Fruit fly (Drosophila melanogaster): ENCODE results near the gene mah.
A peak's percentile ranks its signal among the peaks of the same experiment; 100 is the strongest.

Gene mah

DNA sequence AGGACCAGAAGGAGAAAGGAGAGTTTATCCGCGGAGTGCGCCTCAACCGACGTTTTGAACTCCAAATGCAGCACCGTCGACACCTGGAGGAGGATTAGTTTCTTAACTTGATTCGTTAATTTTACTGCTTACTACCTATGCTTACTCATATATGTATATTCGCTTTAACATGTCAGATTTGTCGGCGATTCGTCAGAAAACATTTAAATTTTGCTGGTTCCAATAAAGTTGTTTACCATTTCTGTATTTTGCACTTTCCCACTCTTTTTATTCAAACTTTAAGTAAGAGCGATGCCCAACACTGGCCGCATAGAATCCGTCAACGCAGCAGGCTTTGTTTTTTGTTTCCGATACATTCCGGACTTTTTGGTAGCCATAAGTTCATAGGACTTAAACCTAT, 22.5 kb upstream of the mah start, which contains the start of gene Trf4-2:
TSS of gene Trf4-2 (plus strand) at position 301 of the 400 bp plus-strand sequence.
- no peak for TF ChIP-seq CG3407 (GFP tag; optimal IDR thresholded peaks at IDR 0.05)
- no peak for TF ChIP-seq crp (GFP tag; optimal IDR thresholded peaks at IDR 0.05)
- no peak for TF ChIP-seq ssp (GFP tag; IDR thresholded peaks at IDR 0.05)
- no peak for TF ChIP-seq ATbp (GFP tag; optimal IDR thresholded peaks at IDR 0.05)
- no peak for TF ChIP-seq h (optimal IDR thresholded peaks at IDR 0.05)
- TF ChIP-seq gce (GFP tag; IDR thresholded peaks at IDR 0.05) = no peak
- TF ChIP-seq YL-1 (GFP tag; optimal IDR thresholded peaks at IDR 0.05) = no peak
- no peak for TF ChIP-seq Gug (GFP tag; IDR thresholded peaks at IDR 0.05)
- no peak for TF ChIP-seq cwo (GFP tag; optimal IDR thresholded peaks at IDR 0.05)
- TF ChIP-seq gcm2 (GFP tag; optimal IDR thresholded peaks at IDR 0.05) = no peak
- no peak for TF ChIP-seq CG4328 (GFP tag; optimal IDR thresholded peaks at IDR 0.05)
- no peak for TF ChIP-seq Bgb (GFP tag; IDR thresholded peaks at IDR 0.05; ENCODE audit: partially characterized antibody)
- no peak for TF ChIP-seq CG6813 (GFP tag; optimal IDR thresholded peaks at IDR 0.05)
- TF ChIP-seq gfzf (GFP tag; optimal IDR thresholded peaks at IDR 0.05) = peak; percentile 6
- no peak for TF ChIP-seq CG3163 (GFP tag; optimal IDR thresholded peaks at IDR 0.05)
- TF ChIP-seq CG10267 (tag; optimal IDR thresholded peaks at IDR 0.05) = peak; percentile 13
- peak; percentile 67 for TF ChIP-seq stwl (tag; optimal IDR thresholded peaks at IDR 0.05)
- no peak for TF ChIP-seq jing (GFP tag; optimal IDR thresholded peaks at IDR 0.05)
- no peak for TF ChIP-seq CG6254 (GFP tag; optimal IDR thresholded peaks at IDR 0.05)
- TF ChIP-seq pho (GFP tag; optimal IDR thresholded peaks at IDR 0.05) = no peak
- TF ChIP-seq lola (GFP tag; optimal IDR thresholded peaks at IDR 0.05) = no peak
- TF ChIP-seq Hr3 (GFP tag; optimal IDR thresholded peaks at IDR 0.05) = no peak
- TF ChIP-seq btn (GFP tag; optimal IDR thresholded peaks at IDR 0.05) = no peak

DNA sequence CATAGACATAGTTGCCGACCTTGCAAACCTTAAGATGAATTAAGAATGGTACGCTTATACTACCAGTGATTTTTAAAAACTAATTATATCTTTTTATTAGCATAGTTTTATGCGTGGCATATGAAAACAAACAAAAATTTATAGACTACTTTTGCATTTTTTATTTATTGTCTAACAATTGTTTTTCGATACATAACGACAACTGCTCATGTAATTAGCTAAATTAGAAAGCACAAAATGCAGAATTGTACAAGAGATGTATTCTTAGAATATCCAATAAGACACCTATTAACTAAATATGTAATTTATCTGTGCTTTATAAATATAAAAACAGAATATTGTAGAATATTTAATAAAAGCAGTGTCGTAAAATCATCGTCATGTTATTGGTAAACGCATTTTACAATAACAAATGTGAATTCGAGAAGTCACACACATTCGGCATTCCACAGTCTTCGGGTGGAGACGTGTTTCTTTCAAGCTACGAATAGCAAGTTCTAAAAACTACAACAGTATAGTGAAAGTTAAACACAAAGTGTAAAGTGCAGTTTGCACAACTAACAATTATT, 20.6 kb upstream of the mah start:
- peak; percentile 82 for TF ChIP-seq CG18011 (GFP tag; optimal IDR thresholded peaks at IDR 0.05)
- TF ChIP-seq exex (tag; optimal IDR thresholded peaks at IDR 0.05) = peak; percentile 9
- peak; percentile 43 for TF ChIP-seq CG31441 (GFP tag; IDR thresholded peaks at IDR 0.05)
- TF ChIP-seq CG3995 (GFP tag; optimal IDR thresholded peaks at IDR 0.05) = peak; percentile 94
- TF ChIP-seq Tbp (GFP tag; optimal IDR thresholded peaks at IDR 0.05) = no peak
- TF ChIP-seq Sry-β (GFP tag; optimal IDR thresholded peaks at IDR 0.05) = peak; percentile 45
- no peak for TF ChIP-seq Side (GFP tag; optimal IDR thresholded peaks at IDR 0.05)
- peak; percentile 80 for TF ChIP-seq Vsx1 (GFP tag; optimal IDR thresholded peaks at IDR 0.05)
- no peak for TF ChIP-seq tx (GFP tag; optimal IDR thresholded peaks at IDR 0.05)

dm6 chr3R:24931856-24932255, 15.6 kb upstream of the mah start, which contains the start of gene CG11771:
TSS of gene CG11771 (plus strand) at chr3R:24932010.
- TF ChIP-seq lov (optimal IDR thresholded peaks at IDR 0.05) (no peak), lov (GFP tag; IDR thresholded peaks at IDR 0.05) (0 out of 3 replicates have a peak, but pooled peaks have one; percentile 8), CG4617 (GFP tag; optimal IDR thresholded peaks at IDR 0.05; ENCODE audit: borderline replicate concordance) (peak; percentile 32), CG17186 (GFP tag; optimal IDR thresholded peaks at IDR 0.05) (no peak), CG12104 (GFP tag; optimal IDR thresholded peaks at IDR 0.05) (no peak), CG42726 (GFP tag; IDR thresholded peaks at IDR 0.05; ENCODE audit: partially characterized antibody) (no peak), Hr78 (GFP tag; optimal IDR thresholded peaks at IDR 0.05) (no peak), Med (GFP tag) (peak; percentile 58), CG11398 (GFP tag; optimal IDR thresholded peaks at IDR 0.05) (no peak), MBD-R2 (GFP tag; IDR thresholded peaks at IDR 0.05) (peak; percentile 89), Ets65A (GFP tag) (no peak), sens-2 (GFP tag; IDR thresholded peaks at IDR 0.05) (no peak), row (GFP tag; IDR thresholded peaks at IDR 0.05) (peak; percentile 50; the same call in 2 of the 3 replicates), E2f2 (GFP tag; IDR thresholded peaks at IDR 0.05) (peak; percentile 24; the same call in 1 of the 2 replicates), CG31441 (GFP tag; IDR thresholded peaks at IDR 0.05) (0 out of 2 replicates have a peak, but pooled peaks have one; percentile 33), Pdp1 (GFP tag; optimal IDR thresholded peaks at IDR 0.05) (peak in 1 of 2 experiments; percentile 95), Sry-β (GFP tag; optimal IDR thresholded peaks at IDR 0.05) (peak; percentile 83), Lim3 (GFP tag; IDR thresholded peaks at IDR 0.05) (no peak), Stat92E (GFP tag; optimal IDR thresholded peaks at IDR 0.05) (no peak)

Measured in whole organism, embryonic.